Fruit fly (Drosophila melanogaster) whole organism, embryonic: Measurements from ENCODE around the gene Vha68-3.

Experiments used
- Ada2b ChIP-seq: fragments of 200-800 bp; sonication (Bioruptor generic); IDR thresholded peaks from 2 replicates; pipeline ENCODE4 v1.3.6; 2022; ENCODE audit warnings: missing biosample characterization, missing genetic modification characterization
- Atf6 ChIP-seq: fragments of 200-800 bp; sonication (Bioruptor generic); IDR thresholded peaks from 2 replicates; pipeline ENCODE4 v1.3.6; 2022; ENCODE audit warnings: missing biosample characterization, missing genetic modification characterization
- Bgb ChIP-seq: fragments of 200-800 bp; sonication (Bioruptor generic); IDR thresholded peaks from 2 replicates; pipeline ENCODE4 v1.3.6; 2022; ENCODE audit warnings: missing biosample characterization, missing genetic modification characterization; ENCODE audit not compliant: partially characterized antibody
- BtbVII ChIP-seq: fragments of 200-800 bp; sonication (Bioruptor generic); optimal IDR thresholded peaks from 3 replicates; lab custom pipeline; 2017; ENCODE audit warnings: missing biosample characterization, mild to moderate bottlenecking, missing genetic modification characterization
- CG10462 ChIP-seq: fragments of 200-800 bp; sonication (Bioruptor generic); optimal IDR thresholded peaks from 2 replicates; lab custom pipeline; 2016; ENCODE audit warnings: missing biosample characterization, missing genetic modification characterization
- CG10654 ChIP-seq: fragments of 200-800 bp; sonication (Bioruptor generic); optimal IDR thresholded peaks from 2 replicates; lab custom pipeline; 2016; ENCODE audit warnings: missing biosample characterization, missing genetic modification characterization
- CG10959 ChIP-seq: fragments of 200-800 bp; sonication (Bioruptor generic); IDR thresholded peaks from 2 replicates; pipeline ENCODE4 v1.3.6; 2022; ENCODE audit warnings: missing biosample characterization, missing genetic modification characterization
- CG13894 ChIP-seq: fragments of 200-800 bp; sonication (Bioruptor generic); optimal IDR thresholded peaks from 3 replicates; lab custom pipeline; 2018; ENCODE audit warnings: missing biosample characterization, mild to moderate bottlenecking, missing genetic modification characterization, moderate library complexity
- CG14441 ChIP-seq: fragments of 200-800 bp; sonication (Bioruptor generic); IDR thresholded peaks from 2 replicates; pipeline ENCODE4 v1.3.6; 2022; ENCODE audit warnings: missing biosample characterization, missing genetic modification characterization
- CG16813 ChIP-seq: fragments of 200-800 bp; sonication (Bioruptor generic); IDR thresholded peaks from 3 replicates; pipeline ENCODE4 v1.3.6; 2022; ENCODE audit warnings: missing biosample characterization, missing genetic modification characterization; ENCODE audit not compliant: partially characterized antibody
- CG17186 ChIP-seq: fragments of 200-800 bp; sonication (Bioruptor generic); optimal IDR thresholded peaks from 3 replicates; lab custom pipeline; 2017; ENCODE audit warnings: missing biosample characterization, missing genetic modification reagents, missing genetic modification characterization
- CG2202 ChIP-seq: fragments of 200-800 bp; sonication (Bioruptor generic); optimal IDR thresholded peaks from 2 replicates; lab custom pipeline; 2018; ENCODE audit warnings: missing biosample characterization, mild to moderate bottlenecking, missing genetic modification characterization
- CG31388 ChIP-seq: fragments of 200-800 bp; sonication (Bioruptor generic); optimal IDR thresholded peaks from 2 replicates; lab custom pipeline; 2016; ENCODE audit warnings: missing biosample characterization, missing genetic modification characterization
- CG31441 ChIP-seq: fragments of 200-800 bp; sonication (Bioruptor generic); IDR thresholded peaks from 2 replicates; pipeline ENCODE4 v1.3.6; 2022; ENCODE audit warnings: missing biosample characterization, missing genetic modification characterization
- CG3163 ChIP-seq: fragments of 200-800 bp; sonication (Bioruptor generic); optimal IDR thresholded peaks from 3 replicates; lab custom pipeline; 2016; ENCODE audit warnings: missing biosample characterization, missing genetic modification characterization
- CG42726 ChIP-seq: fragments of 200-800 bp; sonication (Bioruptor generic); IDR thresholded peaks from 2 replicates; pipeline ENCODE4 v1.3.6; 2022; ENCODE audit warnings: missing biosample characterization, missing genetic modification characterization; ENCODE audit not compliant: partially characterized antibody
- CG7372 ChIP-seq: fragments of 200-800 bp; sonication (Bioruptor generic); IDR thresholded peaks from 2 replicates; pipeline ENCODE4 v1.3.6; 2022; ENCODE audit warnings: missing biosample characterization, missing genetic modification characterization
- CG7556 ChIP-seq: fragments of 200-800 bp; sonication (Bioruptor generic); optimal IDR thresholded peaks from 2 replicates; lab custom pipeline; 2017; ENCODE audit warnings: missing biosample characterization, mild to moderate bottlenecking, missing genetic modification characterization
- CG8478 ChIP-seq: fragments of >200 bp; optimal IDR thresholded peaks from 2 replicates; lab custom pipeline; 2018
- Dek ChIP-seq: fragments of 200-800 bp; sonication (Bioruptor generic); optimal IDR thresholded peaks from 3 replicates; lab custom pipeline; 2019; ENCODE audit warnings: missing biosample characterization, mild to moderate bottlenecking, missing genetic modification characterization, moderate library complexity
- E2f2 ChIP-seq: fragments of 200-800 bp; sonication (Bioruptor generic); IDR thresholded peaks from 2 replicates; pipeline ENCODE4 v1.3.6; 2022; ENCODE audit warnings: missing biosample characterization, missing genetic modification characterization
- Ets65A ChIP-seq: fragments of 200-800 bp; sonication (Bioruptor generic); peaks from one replicate; lab custom pipeline; 2016; ENCODE audit warnings: missing biosample characterization, missing genetic modification characterization
- Fer1 ChIP-seq: fragments of 200-800 bp; sonication (Bioruptor generic); optimal IDR thresholded peaks from 2 replicates; lab custom pipeline; 2017; ENCODE audit warnings: missing biosample characterization, mild to moderate bottlenecking, missing genetic modification characterization
- Fer2 ChIP-seq: fragments of 200-800 bp; sonication (Bioruptor generic); optimal IDR thresholded peaks from 2 replicates; lab custom pipeline; 2018; ENCODE audit warnings: missing biosample characterization, mild to moderate bottlenecking, missing genetic modification characterization, moderate library complexity
- Gug ChIP-seq: fragments of 200-800 bp; sonication (Bioruptor generic); IDR thresholded peaks from 4 replicates; pipeline ENCODE4 v1.3.6; 2022; ENCODE audit warnings: missing biosample characterization, missing genetic modification characterization
- Hr78 ChIP-seq, 2 experiments: fragments of 200-800 bp in 1 of 2; fragments of >200 bp in 1 of 2; sonication (Bioruptor generic) in 1 of 2; optimal IDR thresholded peaks; 2 replicates each; lab custom pipeline; 2017 to 2019; ENCODE audit warnings: missing biosample characterization in 2 of 2, missing genetic modification characterization in 2 of 2, mild to moderate bottlenecking in 1 of 2, moderate library complexity in 1 of 2
- Lim3 ChIP-seq: fragments of 200-800 bp; sonication (Bioruptor generic); IDR thresholded peaks from 2 replicates; pipeline ENCODE4 v1.3.6; 2022; ENCODE audit warnings: missing biosample characterization, missing genetic modification characterization
- MBD-R2 ChIP-seq: fragments of 200-800 bp; sonication (Bioruptor generic); IDR thresholded peaks from 2 replicates; pipeline ENCODE4 v1.3.6; 2022; ENCODE audit warnings: missing biosample characterization, missing genetic modification characterization
- MESR4 ChIP-seq: fragments of 200-800 bp; sonication (Bioruptor generic); optimal IDR thresholded peaks from 2 replicates; lab custom pipeline; 2018; ENCODE audit warnings: missing biosample characterization, mild to moderate bottlenecking, missing genetic modification characterization, moderate library complexity
- Meics ChIP-seq: fragments of 200-800 bp; sonication (Bioruptor generic); optimal IDR thresholded peaks from 2 replicates; lab custom pipeline; 2017; ENCODE audit warnings: missing biosample characterization, mild to moderate bottlenecking, missing genetic modification characterization
- NC2α ChIP-seq: fragments of 200-800 bp; sonication (Bioruptor generic); optimal IDR thresholded peaks from 2 replicates; lab custom pipeline; 2016; ENCODE audit warnings: missing biosample characterization, missing genetic modification characterization
- NK7.1 ChIP-seq: fragments of 200-800 bp; sonication (Bioruptor generic); optimal IDR thresholded peaks from 3 replicates; lab custom pipeline; 2016; ENCODE audit warnings: missing biosample characterization, missing genetic modification characterization
- Oaz ChIP-seq: fragments of 200-800 bp; sonication (Bioruptor generic); IDR thresholded peaks from 2 replicates; pipeline ENCODE4 v1.3.6; 2022; ENCODE audit warnings: missing biosample characterization, missing genetic modification characterization
- Optix ChIP-seq: fragments of 200-800 bp; sonication (Bioruptor generic); IDR thresholded peaks from 3 replicates; pipeline ENCODE4 v1.3.6; 2022; ENCODE audit warnings: missing biosample characterization, missing genetic modification characterization
- Side ChIP-seq: fragments of 200-800 bp; sonication (Bioruptor generic); optimal IDR thresholded peaks from 2 replicates; lab custom pipeline; 2016; ENCODE audit warnings: missing biosample characterization, missing genetic modification characterization
- TFAM ChIP-seq: fragments of 200-800 bp; sonication (Bioruptor generic); optimal IDR thresholded peaks from 2 replicates; lab custom pipeline; 2017; ENCODE audit warnings: missing biosample characterization, missing genetic modification characterization, inconsistent platforms
- ac ChIP-seq: fragments of 200-800 bp; sonication (Bioruptor generic); optimal IDR thresholded peaks from 3 replicates; lab custom pipeline; 2017; ENCODE audit warnings: missing biosample characterization, mild to moderate bottlenecking, missing genetic modification characterization
- amos ChIP-seq: fragments of 200-800 bp; sonication (Bioruptor generic); IDR thresholded peaks from 2 replicates; pipeline ENCODE4 v1.3.6; 2022; ENCODE audit warnings: missing biosample characterization, missing genetic modification characterization; ENCODE audit not compliant: partially characterized antibody
- ap ChIP-seq: fragments of 200-800 bp; sonication (Bioruptor generic); IDR thresholded peaks from 2 replicates; pipeline ENCODE4 v1.3.6; 2022; ENCODE audit warnings: missing biosample characterization, missing genetic modification characterization
- gce ChIP-seq: fragments of 200-800 bp; sonication (Bioruptor generic); IDR thresholded peaks from 3 replicates; pipeline ENCODE4 v1.3.6; 2022; ENCODE audit warnings: missing biosample characterization, missing genetic modification characterization
- gfzf ChIP-seq: fragments of 200-800 bp; sonication (Bioruptor generic); optimal IDR thresholded peaks from 2 replicates; lab custom pipeline; 2016; ENCODE audit warnings: missing biosample characterization, mild to moderate bottlenecking, missing genetic modification characterization, moderate library complexity
- gsb ChIP-seq: fragments of 200-800 bp; sonication (Bioruptor generic); IDR thresholded peaks from 2 replicates; pipeline ENCODE4 v1.3.6; 2022; ENCODE audit warnings: missing biosample characterization, missing genetic modification characterization
- knrl ChIP-seq: fragments of 200-800 bp; sonication (Bioruptor generic); IDR thresholded peaks from 3 replicates; pipeline ENCODE4 v1.3.6; 2022; ENCODE audit warnings: missing biosample characterization, missing genetic modification characterization; ENCODE audit not compliant: partially characterized antibody
- nerfin-1 ChIP-seq: fragments of 200-800 bp; sonication (Bioruptor generic); optimal IDR thresholded peaks from 3 replicates; lab custom pipeline; 2019; ENCODE audit warnings: missing biosample characterization, mild to moderate bottlenecking, missing genetic modification characterization, moderate library complexity
- peb ChIP-seq: fragments of 200-800 bp; sonication (Bioruptor generic); IDR thresholded peaks from 2 replicates; pipeline ENCODE4 v1.3.6; 2022; ENCODE audit warnings: missing biosample characterization, missing genetic modification characterization
- row ChIP-seq: fragments of 200-800 bp; sonication (Bioruptor generic); IDR thresholded peaks from 3 replicates; pipeline ENCODE4 v1.3.6; 2022; ENCODE audit warnings: missing biosample characterization, missing genetic modification characterization
- tll ChIP-seq, 2 experiments: fragments of 200-800 bp in 1 of 2; fragments of >200 bp in 1 of 2; sonication (Bioruptor generic) in 1 of 2; optimal IDR thresholded peaks; 2 replicates each; lab custom pipeline; 2017 to 2019; ENCODE audit warnings: missing biosample characterization in 2 of 2, missing genetic modification characterization in 2 of 2, mild to moderate bottlenecking in 1 of 2, moderate library complexity in 1 of 2
- tna ChIP-seq: fragments of 200-800 bp; sonication (Bioruptor generic); IDR thresholded peaks from 2 replicates; pipeline ENCODE4 v1.3.6; 2022; ENCODE audit warnings: missing biosample characterization, missing genetic modification characterization; ENCODE audit not compliant: partially characterized antibody
- unpg ChIP-seq: fragments of 200-800 bp; sonication (Bioruptor generic); optimal IDR thresholded peaks from 3 replicates; lab custom pipeline; 2018; ENCODE audit warnings: missing biosample characterization, mild to moderate bottlenecking, missing genetic modification characterization, moderate library complexity
- usp ChIP-seq: fragments of >200 bp; optimal IDR thresholded peaks from 2 replicates; lab custom pipeline; 2017; ENCODE audit warnings: missing biosample characterization, missing genetic modification characterization
- z ChIP-seq: fragments of 200-800 bp; sonication (Bioruptor generic); IDR thresholded peaks from 3 replicates; pipeline ENCODE4 v1.3.6; 2022; ENCODE audit warnings: missing biosample characterization, missing genetic modification characterization

The Vha68-3 gene

dm6 chr2L:13021020-13021781, 42.6 kb downstream of the Vha68-3 start, which contains the start of gene CG9933:
TSS of gene CG9933 (minus strand) at chr2L:13021312.
- TF ChIP-seq MBD-R2, result peak; percentile 45; the same call in 1 of the 2 replicates
- no peak for TF ChIP-seq Oaz (GFP tag; lab: Robert Waterston, UW)
- no peak for TF ChIP-seq Side (GFP tag; lab: Kevin White, UChicago)
- TF ChIP-seq unpg (GFP tag; lab: Kevin White, UChicago), result no peak
- TF ChIP-seq Dek (tag; lab: Kevin White, UChicago), result no peak
- TF ChIP-seq Fer2 (tag; lab: Kevin White, UChicago), result no peak
- no peak for TF ChIP-seq gce
- TF ChIP-seq Lim3, result no peak
- TF ChIP-seq BtbVII, result no peak
- no peak for TF ChIP-seq Gug (GFP tag; lab: Robert Waterston, UW)
- no peak for TF ChIP-seq NK7.1
- no peak for TF ChIP-seq tna (GFP tag; lab: Robert Waterston, UW)
- no peak for TF ChIP-seq Optix (GFP tag; lab: Robert Waterston, UW)
- TF ChIP-seq CG13894, result no peak
- no peak for TF ChIP-seq CG42726 (GFP tag; lab: Robert Waterston, UW)
- no peak for TF ChIP-seq TFAM (GFP tag; lab: Kevin White, UChicago)
- TF ChIP-seq Ada2b, result no peak
- TF ChIP-seq ap (GFP tag; lab: Robert Waterston, UW), result no peak
- TF ChIP-seq knrl, result no peak
- no peak for TF ChIP-seq CG14441 (GFP tag; lab: Robert Waterston, UW)
- TF ChIP-seq CG10462 (GFP tag; lab: Kevin White, UChicago), result peak; percentile 60
- TF ChIP-seq CG7556, result no peak
- TF ChIP-seq tll (GFP tag; optimal IDR thresholded peaks at IDR 0.05; lab: Kevin White, UChicago), result peak in 1 of 2 experiments; percentile 40
- TF ChIP-seq CG8478 (lab: Kevin White, UChicago), result no peak
- peak; percentile 64 for TF ChIP-seq E2f2
- TF ChIP-seq Atf6 (GFP tag; lab: Robert Waterston, UW), result no peak
- TF ChIP-seq row (GFP tag; lab: Robert Waterston, UW), result peak; percentile 73
- TF ChIP-seq Bgb (GFP tag; lab: Robert Waterston, UW), result no peak
- no peak for TF ChIP-seq gsb
- TF ChIP-seq Fer1, result no peak
- no peak for TF ChIP-seq Meics
- peak; percentile 71 for TF ChIP-seq gfzf (GFP tag; lab: Kevin White, UChicago)
- no peak for TF ChIP-seq amos
- TF ChIP-seq CG7372 (GFP tag; lab: Robert Waterston, UW), result no peak
- no peak for TF ChIP-seq CG10959
- TF ChIP-seq usp, result no peak
- TF ChIP-seq CG2202 (tag; lab: Kevin White, UChicago), result no peak
- no peak for TF ChIP-seq z
- no peak for TF ChIP-seq CG31441 (GFP tag; lab: Robert Waterston, UW)
- TF ChIP-seq MESR4 (GFP tag; lab: Kevin White, UChicago), result peak; percentile 60
- no peak for TF ChIP-seq CG17186 (GFP tag; lab: Kevin White, UChicago)
- no peak for TF ChIP-seq NC2α
- no peak for TF ChIP-seq CG3163
- TF ChIP-seq ac (GFP tag; lab: Kevin White, UChicago), result no peak
- no peak for TF ChIP-seq CG10654 (GFP tag; lab: Kevin White, UChicago)
- no peak for TF ChIP-seq CG16813 (GFP tag; lab: Robert Waterston, UW)
- no peak for TF ChIP-seq CG31388
- TF ChIP-seq nerfin-1, result peak; percentile 54
- TF ChIP-seq peb, result no peak
- TF ChIP-seq Ets65A (GFP tag; lab: Kevin White, UChicago), result no peak
- TF ChIP-seq Hr78 (GFP tag; optimal IDR thresholded peaks at IDR 0.05; lab: Kevin White, UChicago), result no peak
